Worm (Caenorhabditis elegans): ENCODE measurements around the gene ndab-1.

DNA sequence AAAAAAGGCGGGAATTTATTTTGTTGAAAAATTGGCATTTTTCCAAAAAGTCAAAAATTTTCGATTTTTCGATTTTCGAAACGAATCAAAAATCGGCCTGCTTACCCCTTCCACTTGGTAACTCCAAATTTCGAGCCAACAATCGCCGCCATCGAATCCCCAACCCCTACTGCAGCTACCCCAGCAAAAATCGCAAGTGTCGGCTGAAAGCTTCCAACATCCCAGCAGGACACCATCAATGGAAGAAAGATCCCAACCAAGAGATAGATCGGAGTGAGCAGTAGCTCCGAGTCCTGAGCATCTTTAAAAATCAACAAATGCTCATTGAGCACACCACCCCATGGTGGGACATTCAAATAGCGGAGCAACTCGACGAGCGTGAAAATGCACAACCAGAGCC is 15.4 kb upstream of the ndab-1 start:
- no peak for TF ChIP-seq sea-1 (GFP tag; conservative IDR thresholded peaks at IDR 0.05)
- no peak for TF ChIP-seq flt-1 (GFP tag; IDR thresholded peaks at IDR 0.05)
- TF ChIP-seq ama-1 (optimal IDR thresholded peaks at IDR 0.05) = no peak
- no peak for TF ChIP-seq tbx-37 (GFP tag; conservative IDR thresholded peaks at IDR 0.05)
- TF ChIP-seq hmg-4 (GFP tag; optimal IDR thresholded peaks at IDR 0.05) = no peak
- TF ChIP-seq F13C5.2 (tag; optimal IDR thresholded peaks at IDR 0.05) = no peak
- no peak for TF ChIP-seq pes-1 (GFP tag; IDR thresholded peaks at IDR 0.05)

Data from whole organism, early embryonic.